Worm (Caenorhabditis elegans) whole organism, L4 larva: ENCODE data around the gene srbc-19.

Experiments used
- hlh-30 ChIP-seq: sonication (generic microtip); optimal IDR thresholded peaks from 2 replicates; lab custom pipeline; 2017; ENCODE audit warnings: antibody characterized with exemption, mild to moderate bottlenecking, missing genetic modification characterization, missing compliant biosample characterization; ENCODE audit not compliant: insufficient read depth
- nhr-10 ChIP-seq: fragments of 150-350 bp; optimal IDR thresholded peaks from 2 replicates; lab custom pipeline; 2014; ENCODE audit warnings: missing biosample characterization, missing genetic modification characterization
- nhr-237 ChIP-seq: sonication (generic microtip); optimal IDR thresholded peaks from 2 replicates; lab custom pipeline; 2017; ENCODE audit warnings: missing biosample characterization, missing genetic modification characterization

DNA sequence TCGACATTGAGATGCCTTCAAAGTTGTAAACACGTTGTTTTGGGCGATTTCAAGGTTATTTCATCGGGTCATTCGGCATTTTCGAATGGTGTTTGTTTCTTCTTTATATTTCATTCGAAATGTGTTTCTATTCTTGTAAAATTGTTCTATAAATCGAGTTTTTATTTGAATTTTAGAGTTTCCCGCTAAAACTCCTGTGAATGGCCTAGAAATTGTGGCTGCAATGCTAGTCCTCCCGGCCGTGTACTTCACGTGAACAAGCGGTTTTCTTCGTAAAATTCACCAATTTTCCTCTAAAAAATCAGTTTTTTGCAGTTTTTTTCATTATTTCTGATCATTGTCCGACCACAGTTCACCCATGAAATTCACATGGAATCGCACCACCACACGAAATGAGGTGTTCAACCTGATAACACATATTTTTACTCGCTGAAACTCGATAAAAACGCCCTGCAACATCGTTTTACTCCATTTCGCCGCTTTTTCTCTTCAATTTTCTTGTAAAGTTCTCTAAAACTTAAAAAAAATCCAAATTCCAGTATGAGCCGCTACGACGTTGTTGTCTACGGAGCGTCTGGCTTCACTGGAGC lies 39.5 kb downstream of the srbc-19 start, which contains the start of gene ldp-1:
- TF ChIP-seq nhr-237 (no peak), hlh-30 (tag; lab: Kevin White, UChicago) (no peak), nhr-10 (tag; lab: Kevin White, UChicago) (no peak)
